Worm (Caenorhabditis elegans): ENCODE results near the gene K12H6.5.

- TF ChIP-seq R02D3.7 (tag; optimal IDR thresholded peaks at IDR 0.05) (no peak), ama-1 (optimal IDR thresholded peaks at IDR 0.05) (no peak), lin-39 (tag; optimal IDR thresholded peaks at IDR 0.05) (no peak), skn-1 (tag; optimal IDR thresholded peaks at IDR 0.05) (no peak)
Measured at ce11 chrII:2859315-2859714, 33.3 kb upstream of the K12H6.5 start.
